Fruit fly (Drosophila melanogaster): Measurements from ENCODE around the gene CG12991.

CG12991 gene

DNA sequence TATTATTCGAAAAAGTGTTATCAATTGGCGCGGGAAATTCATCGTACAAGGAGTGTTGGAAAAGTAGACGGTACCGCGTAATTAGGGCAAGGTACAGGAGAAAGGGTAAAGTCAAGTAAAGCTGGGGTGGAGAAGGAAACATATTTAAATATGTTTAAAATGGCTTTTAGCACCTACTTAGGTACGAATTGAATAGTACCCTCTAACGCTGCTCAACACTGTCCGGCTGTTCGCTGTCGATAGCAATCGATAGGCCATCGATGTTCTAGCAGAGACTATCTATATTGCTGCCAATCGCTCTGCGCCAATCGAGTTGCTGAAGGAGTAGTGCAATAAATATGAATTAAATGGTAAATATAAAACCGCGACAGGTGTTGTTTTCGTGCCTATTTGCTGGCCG, 19.7 kb downstream of the CG12991 start, which contains the start of gene X11L (continued):
- TF ChIP-seq cato (GFP tag; optimal IDR thresholded peaks at IDR 0.05; ENCODE audit: borderline replicate concordance) = peak; percentile 37
- peak; percentile 48 for TF ChIP-seq CG2712 (tag; optimal IDR thresholded peaks at IDR 0.05)
- peak; percentile 84 for TF ChIP-seq CG2116 (GFP tag; optimal IDR thresholded peaks at IDR 0.05)
- peak; percentile 64 for TF ChIP-seq ranshi (GFP tag; IDR thresholded peaks at IDR 0.05)
- no peak for TF ChIP-seq CG15269 (tag; optimal IDR thresholded peaks at IDR 0.05)
- TF ChIP-seq z (GFP tag; IDR thresholded peaks at IDR 0.05) = no peak
- TF ChIP-seq oc (tag; optimal IDR thresholded peaks at IDR 0.05) = no peak
- peak; percentile 86 for TF ChIP-seq CG34224 (GFP tag; IDR thresholded peaks at IDR 0.05; ENCODE audit: partially characterized antibody)
- no peak for TF ChIP-seq abd-A (tag; optimal IDR thresholded peaks at IDR 0.05)
- TF ChIP-seq Atf3 (GFP tag; optimal IDR thresholded peaks at IDR 0.05) = peak; percentile 29
- TF ChIP-seq Stat92E (GFP tag; optimal IDR thresholded peaks at IDR 0.05) = no peak
- peak; percentile 35 for TF ChIP-seq jing (GFP tag; optimal IDR thresholded peaks at IDR 0.05)
- TF ChIP-seq CG7357 (GFP tag; IDR thresholded peaks at IDR 0.05) = peak; percentile 24; the same call in 1 of the 3 replicates
- peak; percentile 83 for TF ChIP-seq MBD-R2 (GFP tag; IDR thresholded peaks at IDR 0.05)
- TF ChIP-seq otp (GFP tag; IDR thresholded peaks at IDR 0.05) = no peak
- no peak for TF ChIP-seq Poxn (GFP tag; IDR thresholded peaks at IDR 0.05)
- TF ChIP-seq pum (GFP tag; optimal IDR thresholded peaks at IDR 0.05) = peak; percentile 69
- TF ChIP-seq Xbp1 (GFP tag; optimal IDR thresholded peaks at IDR 0.05) = peak; percentile 81
- no peak for TF ChIP-seq Gsc (GFP tag; IDR thresholded peaks at IDR 0.05)
- TF ChIP-seq dm (GFP tag; optimal IDR thresholded peaks at IDR 0.05) = peak; percentile 8
- no peak for TF ChIP-seq unpg (GFP tag; optimal IDR thresholded peaks at IDR 0.05)
- no peak for TF ChIP-seq TFAM (GFP tag; optimal IDR thresholded peaks at IDR 0.05)
- TF ChIP-seq bsh (GFP tag; optimal IDR thresholded peaks at IDR 0.05) = peak in 1 of 2 experiments; percentile 56
- peak; percentile 24 for TF ChIP-seq eyg (GFP tag; optimal IDR thresholded peaks at IDR 0.05)
- peak; percentile 91 for TF ChIP-seq Opbp (GFP tag; IDR thresholded peaks at IDR 0.05; ENCODE audit: partially characterized antibody)
- TF ChIP-seq esg (GFP tag; conservative IDR thresholded peaks at IDR 0.05) = peak; percentile 28; the same call in 1 of the 2 replicates
- TF ChIP-seq Side (GFP tag; optimal IDR thresholded peaks at IDR 0.05) = peak; percentile 56
- peak; percentile 23 for TF ChIP-seq Atf-2 (GFP tag; optimal IDR thresholded peaks at IDR 0.05)
- peak; percentile 79 for TF ChIP-seq CG16863 (GFP tag; optimal IDR thresholded peaks at IDR 0.05)
- peak; percentile 55 for TF ChIP-seq pb (GFP tag; optimal IDR thresholded peaks at IDR 0.05)
- peak; percentile 31 for TF ChIP-seq crc (GFP tag; optimal IDR thresholded peaks at IDR 0.05)
- peak; percentile 84 for TF ChIP-seq HLH54F (GFP tag; optimal IDR thresholded peaks at IDR 0.05)
- peak; percentile 29 for TF ChIP-seq en (GFP tag; optimal IDR thresholded peaks at IDR 0.05)
- peak; percentile 50 for TF ChIP-seq CG17385 (GFP tag; optimal IDR thresholded peaks at IDR 0.05)
- TF ChIP-seq Chrac-16 (GFP tag; optimal IDR thresholded peaks at IDR 0.05) = peak; percentile 69
- TF ChIP-seq Dip2 (GFP tag; IDR thresholded peaks at IDR 0.05) = no peak
- TF ChIP-seq CG17359 (tag; optimal IDR thresholded peaks at IDR 0.05) = peak; percentile 38
- TF ChIP-seq CG31365 (tag; optimal IDR thresholded peaks at IDR 0.05) = no peak
- no peak for TF ChIP-seq Usf (GFP tag; optimal IDR thresholded peaks at IDR 0.05)
- TF ChIP-seq eve (GFP tag; optimal IDR thresholded peaks at IDR 0.05) = no peak
- TF ChIP-seq gce (GFP tag; IDR thresholded peaks at IDR 0.05) = no peak
- peak; percentile 69 for TF ChIP-seq CG13624 (GFP tag; optimal IDR thresholded peaks at IDR 0.05)
- no peak for TF ChIP-seq CG7928 (GFP tag; optimal IDR thresholded peaks at IDR 0.05)
- TF ChIP-seq CG1832 (GFP tag; optimal IDR thresholded peaks at IDR 0.05) = no peak
- TF ChIP-seq jigr1 (GFP tag; IDR thresholded peaks at IDR 0.05) = no peak
- TF ChIP-seq B-H2 (GFP tag; optimal IDR thresholded peaks at IDR 0.05) = peak; percentile 35
- no peak for TF ChIP-seq trh (GFP tag; optimal IDR thresholded peaks at IDR 0.05)
- TF ChIP-seq ind (GFP tag; optimal IDR thresholded peaks at IDR 0.05) = peak; percentile 77
- peak; percentile 96 for TF ChIP-seq Med (GFP tag)
- peak; percentile 67 for TF ChIP-seq CG1647 (GFP tag; optimal IDR thresholded peaks at IDR 0.05)
- no peak for TF ChIP-seq kah (GFP tag; optimal IDR thresholded peaks at IDR 0.05)

Measured in whole organism, embryonic.